Worm (Caenorhabditis elegans) whole organism, L3 larva: ENCODE measurements around the gene ZK105.1.

Experiments used
- lin-39 ChIP-seq: fragments of 150-350 bp; optimal IDR thresholded peaks from 2 replicates; lab custom pipeline; 2018; ENCODE audit warnings: missing biosample characterization, missing genetic modification reagents, missing genetic modification characterization
- nhr-11 ChIP-seq: fragments of 150-350 bp; optimal IDR thresholded peaks from 2 replicates; lab custom pipeline; 2014; ENCODE audit warnings: missing biosample characterization, missing genetic modification characterization

- TF ChIP-seq lin-39 (tag; lab: Kevin White, UChicago): no peak
- TF ChIP-seq nhr-11: no peak
Observed at ce11 chrV:7726927-7727326, 13.1 kb downstream of the ZK105.1 start.
